Fruit fly (Drosophila melanogaster) Kc167 (cell line): ENCODE measurements around the gene Spc25.

Experiments
- h ChIP-seq: fragments of >200 bp; optimal IDR thresholded peaks from 3 replicates; lab custom pipeline; 2018; ENCODE audit warnings: missing external identifiers
- insv ChIP-seq: fragments of >200 bp; optimal IDR thresholded peaks from 3 replicates; lab custom pipeline; 2018; ENCODE audit warnings: missing external identifiers
- psq ChIP-seq: fragments of >200 bp; optimal IDR thresholded peaks from 2 replicates; lab custom pipeline; 2017; ENCODE audit warnings: missing external identifiers

DNA sequence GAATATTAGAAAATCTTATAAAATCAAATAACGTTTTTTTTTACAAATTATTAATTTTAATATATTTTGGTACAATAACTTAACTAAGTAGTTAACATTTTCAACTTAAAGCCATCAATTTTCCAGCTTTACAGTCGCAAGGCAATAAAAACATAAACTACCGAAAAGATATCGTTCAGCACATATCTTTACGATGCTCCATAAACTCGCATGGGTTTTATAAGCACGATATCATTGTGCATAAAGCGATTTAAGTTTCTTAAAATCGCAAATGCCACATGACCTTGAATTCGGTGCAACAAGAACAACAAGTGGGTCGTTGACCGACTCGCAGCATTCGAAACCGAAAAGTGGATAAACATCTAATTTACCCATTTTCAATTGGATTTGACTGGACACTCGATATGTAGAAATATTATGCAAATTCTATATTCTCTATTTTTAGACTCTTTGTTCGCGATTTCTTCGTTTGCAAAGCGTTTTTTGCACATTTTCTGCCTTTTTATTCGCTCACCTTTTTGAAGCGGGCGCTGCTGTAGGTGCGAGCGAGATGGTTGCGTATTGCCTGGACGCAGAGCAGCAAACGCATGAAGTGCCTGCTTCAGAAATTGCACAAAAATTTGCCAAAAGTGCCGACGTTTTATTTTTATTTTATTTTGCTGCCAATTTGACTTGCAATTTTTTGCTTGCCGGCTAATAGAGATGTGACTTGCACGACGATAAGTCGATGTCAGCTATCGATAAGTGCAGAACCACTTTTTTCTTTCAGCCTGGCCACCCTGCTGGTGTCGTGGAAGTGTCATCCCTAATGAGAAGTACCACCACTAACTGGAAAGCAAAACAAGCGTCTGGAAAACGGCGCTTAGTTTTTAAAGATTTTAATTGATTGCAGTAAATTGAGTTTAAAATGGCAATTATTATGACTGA lies at the start of gene Spc25:
- TF ChIP-seq insv (lab: Kevin White, UChicago) (no peak), h (no peak), psq (no peak)
